Fruit fly (Drosophila melanogaster): ENCODE measurements around the gene CG46311.

CG46311 gene

DNA sequence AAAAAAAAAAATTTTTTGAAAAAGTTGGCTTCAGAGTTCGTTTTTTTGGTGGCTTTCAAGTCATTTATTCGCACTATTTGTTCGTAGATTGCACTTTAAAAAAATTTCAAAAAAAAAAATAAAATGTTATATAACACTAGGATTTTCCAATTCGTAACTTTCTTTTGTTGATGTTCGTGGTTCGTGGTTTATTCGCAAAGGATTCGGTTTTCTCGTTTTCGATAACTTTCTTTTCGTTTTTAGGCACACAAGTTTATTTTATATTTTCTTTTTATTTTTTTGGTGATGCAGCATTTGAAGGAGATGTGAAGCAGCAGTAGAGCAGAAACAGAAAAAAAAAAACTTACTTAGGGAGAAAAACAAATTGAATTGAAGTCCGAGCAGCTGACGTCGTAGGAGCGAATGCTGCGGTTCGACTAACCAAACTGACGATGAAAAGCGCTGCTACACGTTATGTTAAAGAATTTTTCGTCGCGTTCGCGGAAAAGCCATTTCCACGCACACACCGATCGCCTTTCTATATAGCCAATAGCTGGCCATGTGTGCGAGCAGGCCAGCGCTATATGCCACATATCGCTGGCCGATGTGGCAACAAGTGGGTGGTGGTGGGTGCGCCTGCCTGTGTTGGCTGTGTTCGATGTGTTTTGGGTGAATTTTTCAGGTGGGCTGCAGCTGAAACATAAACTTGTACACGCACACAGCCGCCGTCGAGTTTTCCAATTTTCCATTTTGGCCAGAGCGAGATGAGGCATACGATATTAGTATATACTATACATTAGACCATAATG, 38.6 kb downstream of the CG46311 start, which contains the start of gene up:
Gene up, minus strand, starts transcription at position 508 of the 788 bp plus-strand sequence.
- no peak for TF ChIP-seq rn (GFP tag; IDR thresholded peaks at IDR 0.05)
- peak; percentile 23; the same call in 1 of the 2 replicates for TF ChIP-seq CG32121 (GFP tag; IDR thresholded peaks at IDR 0.05)

DNA sequence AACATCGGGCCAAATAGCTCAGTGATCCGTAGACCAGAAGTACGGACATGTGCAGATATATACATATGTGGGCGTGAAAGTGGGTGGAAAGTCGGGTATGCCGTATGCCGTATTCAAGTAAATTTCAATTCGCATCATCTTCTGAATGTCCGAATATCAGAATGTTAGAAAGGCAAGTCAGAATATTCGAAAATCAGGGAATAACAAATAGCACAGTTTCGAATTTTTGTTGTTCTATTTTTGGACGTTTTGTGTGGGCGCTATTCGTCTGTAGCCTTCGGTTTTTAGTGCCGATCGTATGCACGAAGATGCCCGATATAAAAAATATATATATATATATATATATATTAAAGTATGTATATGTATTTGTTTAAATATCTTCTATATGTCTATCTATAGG, 40.9 kb downstream of the CG46311 start:
- TF ChIP-seq CG34367 (tag; optimal IDR thresholded peaks at IDR 0.05) (no peak), Snoo (tag; optimal IDR thresholded peaks at IDR 0.05) (no peak), CG8301 (tag; optimal IDR thresholded peaks at IDR 0.05) (no peak), CG17806 (tag; optimal IDR thresholded peaks at IDR 0.05) (no peak), Ets98B (GFP tag; IDR thresholded peaks at IDR 0.05) (no peak), CG10348 (GFP tag; IDR thresholded peaks at IDR 0.05) (no peak), Pif1B (GFP tag; optimal IDR thresholded peaks at IDR 0.05) (no peak), EcR (GFP tag; optimal IDR thresholded peaks at IDR 0.05) (no peak), rn (GFP tag; IDR thresholded peaks at IDR 0.05) (no peak), fd96Ca (GFP tag; IDR thresholded peaks at IDR 0.05) (no peak)

DNA sequence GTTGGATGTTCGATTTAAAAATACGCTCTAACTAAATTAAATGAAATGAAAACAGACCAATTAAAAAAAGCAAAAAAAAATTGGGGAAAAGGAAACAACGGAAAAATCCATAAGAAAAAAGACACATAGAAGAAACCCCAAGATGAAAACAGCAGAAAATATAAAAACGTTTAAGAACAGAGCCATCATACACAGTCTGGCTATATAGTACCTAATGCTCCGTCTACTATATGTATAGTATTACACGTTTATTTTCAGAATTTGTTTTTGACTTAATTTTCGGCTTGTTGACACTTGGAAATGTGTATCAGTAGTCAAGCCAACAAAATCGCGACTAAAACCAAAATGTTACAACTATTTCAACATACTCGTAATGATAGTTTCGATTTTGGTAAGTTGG, 41.8 kb downstream of the CG46311 start, which contains the start of gene CG11178:
Gene CG11178, plus strand, starts transcription at position 301 of the 400 bp plus-strand sequence.
- no peak for TF ChIP-seq D1 (tag; optimal IDR thresholded peaks at IDR 0.05)
- TF ChIP-seq CG12605 (GFP tag; IDR thresholded peaks at IDR 0.05) = no peak
- no peak for TF ChIP-seq CG9948 (tag; optimal IDR thresholded peaks at IDR 0.05)
- no peak for TF ChIP-seq CG15710 (tag; optimal IDR thresholded peaks at IDR 0.05)
- TF ChIP-seq Ets98B (GFP tag; IDR thresholded peaks at IDR 0.05) = no peak
- TF ChIP-seq CG32121 (GFP tag; IDR thresholded peaks at IDR 0.05) = no peak
- no peak for TF ChIP-seq CG17806 (tag; optimal IDR thresholded peaks at IDR 0.05)
- no peak for TF ChIP-seq CG4496 (GFP tag; IDR thresholded peaks at IDR 0.05)
- TF ChIP-seq CG34367 (tag; optimal IDR thresholded peaks at IDR 0.05) = no peak

DNA sequence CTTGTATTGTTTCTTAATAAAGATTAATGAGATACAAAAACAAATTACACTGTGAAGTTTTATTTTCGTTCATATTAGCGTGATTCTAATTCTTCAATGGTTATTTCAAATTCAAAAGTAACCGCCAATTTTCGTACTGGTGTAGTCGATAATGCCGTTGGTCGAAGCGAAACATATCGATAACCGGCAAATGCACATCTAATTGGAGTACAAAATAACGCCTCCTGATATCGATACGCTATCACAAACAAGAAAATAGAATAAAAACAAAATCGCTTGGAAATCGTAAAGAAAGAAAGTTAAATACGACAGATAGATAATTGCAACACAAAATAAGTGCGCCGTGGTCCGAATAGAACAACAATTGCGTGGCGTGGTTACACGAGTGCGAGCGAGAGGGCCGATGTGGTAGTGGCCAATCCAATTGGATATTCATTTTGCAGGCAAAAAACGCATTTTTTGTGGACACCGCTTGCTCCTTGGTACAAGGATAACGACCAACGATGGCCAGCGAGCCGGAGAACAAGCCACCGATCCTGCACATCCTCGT, 42.4 kb downstream of the CG46311 start:
- no peak for TF ChIP-seq CG13204 (GFP tag; optimal IDR thresholded peaks at IDR 0.05)

DNA sequence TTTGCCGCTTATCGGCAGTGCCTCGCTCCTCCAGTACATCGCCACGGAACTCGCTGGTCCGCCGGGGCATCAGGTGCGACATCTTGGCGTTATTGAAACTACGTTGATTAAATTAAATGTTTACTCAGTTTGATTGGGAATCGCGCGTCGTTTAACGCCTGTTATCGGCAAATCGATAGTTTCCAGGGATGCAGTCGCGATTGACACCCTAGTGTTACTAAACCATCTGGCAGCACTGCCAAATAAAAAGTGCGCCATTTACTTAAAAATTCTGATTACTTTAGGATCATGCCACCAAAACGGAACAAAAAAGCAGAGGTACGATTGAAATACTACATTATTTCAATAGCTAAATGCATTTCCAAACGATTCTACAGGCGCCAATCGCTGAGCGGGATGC, 48.3 kb downstream of the CG46311 start, which contains the start of the genes Ndc80 and BthD:
Gene Ndc80, minus strand, starts transcription at position 179 of the 400 bp plus-strand sequence.
Gene BthD, plus strand, starts transcription at position 248 of the 400 bp plus-strand sequence.
- TF ChIP-seq CG17806 (tag; optimal IDR thresholded peaks at IDR 0.05) (no peak), Ets98B (GFP tag; IDR thresholded peaks at IDR 0.05) (no peak), CG8159 (tag; optimal IDR thresholded peaks at IDR 0.05) (no peak), CG9948 (tag; optimal IDR thresholded peaks at IDR 0.05) (no peak), CG13204 (GFP tag; optimal IDR thresholded peaks at IDR 0.05) (no peak), gl (tag; optimal IDR thresholded peaks at IDR 0.05) (no peak), Snoo (tag; optimal IDR thresholded peaks at IDR 0.05) (no peak), D1 (tag; optimal IDR thresholded peaks at IDR 0.05) (no peak), fd96Ca (GFP tag; IDR thresholded peaks at IDR 0.05) (no peak), CG4496 (GFP tag; IDR thresholded peaks at IDR 0.05) (no peak), CG8301 (tag; optimal IDR thresholded peaks at IDR 0.05) (no peak)

DNA sequence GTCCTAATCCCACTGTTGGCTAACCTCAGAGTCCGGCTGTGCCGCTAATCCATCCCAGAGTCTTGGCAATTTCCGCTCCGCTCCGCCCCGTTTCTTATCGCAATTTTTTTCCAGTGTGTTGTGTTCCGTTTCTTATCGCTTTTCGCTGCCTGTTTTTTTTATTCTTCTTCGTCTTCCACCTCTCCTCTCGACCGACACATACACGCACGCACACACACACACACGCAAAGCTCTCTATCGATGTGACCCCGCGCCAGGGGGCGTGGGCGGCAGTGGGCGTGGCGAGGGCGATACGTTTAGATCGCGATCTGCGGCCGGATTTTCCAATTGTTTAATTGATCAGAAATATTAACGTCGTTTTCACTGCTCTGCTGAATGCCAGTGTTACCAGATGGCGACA, 52.4 kb downstream of the CG46311 start:
- TF ChIP-seq Ets98B (GFP tag; IDR thresholded peaks at IDR 0.05) (peak; percentile 23; the same call in 1 of the 2 replicates), CG12605 (GFP tag; IDR thresholded peaks at IDR 0.05) (peak; percentile 21; the same call in 1 of the 2 replicates), CG14655 (GFP tag; optimal IDR thresholded peaks at IDR 0.05) (no peak), EcR (GFP tag; optimal IDR thresholded peaks at IDR 0.05) (no peak), CG10348 (GFP tag; IDR thresholded peaks at IDR 0.05) (no peak), gl (tag; optimal IDR thresholded peaks at IDR 0.05) (peak; percentile 38), CG4496 (GFP tag; IDR thresholded peaks at IDR 0.05) (no peak; the same call in 2 of the 3 replicates), CG32121 (GFP tag; IDR thresholded peaks at IDR 0.05) (peak; percentile 11; the same call in 1 of the 2 replicates), CG9948 (tag; optimal IDR thresholded peaks at IDR 0.05) (no peak)

DNA sequence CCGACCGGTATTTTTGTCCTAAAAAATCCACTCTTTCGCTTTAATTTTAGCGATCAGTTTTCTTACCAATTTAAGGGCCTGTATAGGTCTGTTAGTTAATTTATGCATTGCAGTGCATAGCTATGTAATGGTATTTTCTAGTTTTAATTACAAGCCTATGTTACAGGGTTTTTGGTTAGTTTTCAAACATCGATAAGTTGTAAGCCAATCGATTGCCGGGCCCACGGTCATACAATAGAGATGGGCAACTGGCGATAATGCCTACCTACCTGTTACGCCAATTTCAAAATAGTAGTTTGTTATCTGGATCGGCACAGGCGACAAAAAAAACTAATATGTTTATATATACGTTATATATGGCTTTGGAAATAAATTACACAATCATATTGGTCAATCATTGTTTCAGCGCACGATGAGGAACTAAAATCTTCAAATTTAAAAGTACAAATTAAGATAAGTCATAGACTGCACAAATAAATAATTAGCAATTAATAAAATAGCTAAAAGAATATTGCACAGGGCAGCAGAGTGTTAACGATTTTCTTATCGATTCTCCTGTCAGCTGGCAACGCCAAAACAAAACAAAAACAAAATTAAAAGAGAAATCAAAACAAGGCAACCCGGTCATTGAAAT, 52.9 kb downstream of the CG46311 start, which contains the start of the genes tth and Tango2:
Gene tth, minus strand, starts transcription at position 170 of the 634 bp plus-strand sequence.
Gene Tango2, plus strand, starts transcription at position 573 of the 634 bp plus-strand sequence.
- peak; percentile 71 for TF ChIP-seq CG9948 (tag; optimal IDR thresholded peaks at IDR 0.05)
- TF ChIP-seq Pif1B (GFP tag; optimal IDR thresholded peaks at IDR 0.05) = peak; percentile 85
- peak; percentile 63; the same call in 2 of the 3 replicates for TF ChIP-seq fd96Ca (GFP tag; IDR thresholded peaks at IDR 0.05)
- TF ChIP-seq Pif1A (GFP tag; optimal IDR thresholded peaks at IDR 0.05) = no peak
- TF ChIP-seq CG32121 (GFP tag; IDR thresholded peaks at IDR 0.05) = peak; percentile 90
- TF ChIP-seq Snoo (tag; optimal IDR thresholded peaks at IDR 0.05) = peak; percentile 88
- TF ChIP-seq CG8159 (tag; optimal IDR thresholded peaks at IDR 0.05) = peak; percentile 67
- peak; percentile 87 for TF ChIP-seq CG4496 (GFP tag; IDR thresholded peaks at IDR 0.05)
- TF ChIP-seq CG15710 (tag; optimal IDR thresholded peaks at IDR 0.05) = peak; percentile 81
- TF ChIP-seq CG14655 (GFP tag; optimal IDR thresholded peaks at IDR 0.05) = no peak
- TF ChIP-seq rn (GFP tag; IDR thresholded peaks at IDR 0.05) = 0 out of 2 replicates have a peak, but pooled peaks have one; percentile 35
- TF ChIP-seq CG8301 (tag; optimal IDR thresholded peaks at IDR 0.05) = peak; percentile 66
- TF ChIP-seq D1 (tag; optimal IDR thresholded peaks at IDR 0.05) = no peak
- TF ChIP-seq CG13204 (GFP tag; optimal IDR thresholded peaks at IDR 0.05) = no peak
- no peak for TF ChIP-seq EcR (GFP tag; optimal IDR thresholded peaks at IDR 0.05)
- peak; percentile 68 for TF ChIP-seq CG17806 (tag; optimal IDR thresholded peaks at IDR 0.05)
- peak; percentile 76 for TF ChIP-seq CG34367 (tag; optimal IDR thresholded peaks at IDR 0.05)
- peak; percentile 76 for TF ChIP-seq CG12605 (GFP tag; IDR thresholded peaks at IDR 0.05)
- TF ChIP-seq Ets98B (GFP tag; IDR thresholded peaks at IDR 0.05) = peak; percentile 88
- TF ChIP-seq gl (tag; optimal IDR thresholded peaks at IDR 0.05) = peak; percentile 31
- 0 out of 2 replicates have a peak, but pooled peaks have one; percentile 16 for TF ChIP-seq CG10348 (GFP tag; IDR thresholded peaks at IDR 0.05)
